Fruit fly (Drosophila melanogaster) whole organism, wandering third instar larva: ENCODE measurements around the gene Prim2.

Experiments used
- CrebA ChIP-seq: fragments of 200-800 bp; sonication (Bioruptor generic); optimal IDR thresholded peaks from 2 replicates; lab custom pipeline; 2016; ENCODE audit warnings: missing biosample characterization, mild to moderate bottlenecking, missing genetic modification characterization, borderline replicate concordance
- Dfd ChIP-seq: fragments of >200 bp; optimal IDR thresholded peaks from 2 replicates; lab custom pipeline; 2017; ENCODE audit warnings: missing biosample characterization, missing genetic modification characterization
- HLH106 ChIP-seq: fragments of 200-800 bp; optimal IDR thresholded peaks from 3 replicates; lab custom pipeline; 2019; ENCODE audit warnings: missing biosample characterization, mild to moderate bottlenecking, missing genetic modification characterization, moderate library complexity
- Rel ChIP-seq, 2 experiments: fragments of 200-800 bp; sonication (Bioruptor generic) in 1 of 2; optimal IDR thresholded peaks; 2 replicates in 1 of 2; 3 replicates in 1 of 2; lab custom pipeline; 2016 to 2019; ENCODE audit warnings: mild to moderate bottlenecking in 2 of 2, missing biosample characterization in 2 of 2, missing genetic modification characterization in 2 of 2, moderate library complexity in 1 of 2
- h ChIP-seq: fragments of 200-800 bp; sonication (Bioruptor generic); optimal IDR thresholded peaks from 3 replicates; lab custom pipeline; 2016; ENCODE audit warnings: missing biosample characterization, mild to moderate bottlenecking, missing genetic modification characterization

- TF ChIP-seq Rel (GFP tag; optimal IDR thresholded peaks at IDR 0.05; lab: Kevin White, UChicago): no peak
- no peak for TF ChIP-seq Rel (tag; optimal IDR thresholded peaks at IDR 0.05; lab: Kevin White, UChicago)
- no peak for TF ChIP-seq h (GFP tag; lab: Kevin White, UChicago)
- TF ChIP-seq HLH106 (tag; lab: Kevin White, UChicago): no peak
- TF ChIP-seq Dfd: no peak
- TF ChIP-seq CrebA (GFP tag; lab: Kevin White, UChicago): no peak
Observed at dm6 chr3L:20354363-20354762, 7.0 kb downstream of the Prim2 start.
